Fruit fly (Drosophila melanogaster) whole organism, embryonic: ENCODE data around the gene CG32588.

Experiments used
- Drgx ChIP-seq: fragments of 200-800 bp; sonication (Bioruptor generic); IDR thresholded peaks from 2 replicates; pipeline ENCODE4 v1.3.6; 2022; ENCODE audit warnings: missing biosample characterization, missing genetic modification characterization
- croc ChIP-seq: fragments of 200-800 bp; sonication (Bioruptor generic); conservative IDR thresholded peaks from 3 replicates; pipeline ENCODE4 v1.3.6; 2022; ENCODE audit warnings: missing biosample characterization, missing genetic modification characterization

The CG32588 gene

dm6 chrX:15156286-15156685, 50.1 kb downstream of the CG32588 start:
- TF ChIP-seq Drgx (GFP tag; lab: Robert Waterston, UW) (peak; percentile 68), croc (GFP tag; lab: Robert Waterston, UW) (no peak)
